Worm (Caenorhabditis elegans): ENCODE data around the gene str-227.
"Not testable (repeated sequence)": the region's sequence is repeated elsewhere in the genome, so short reads cannot be mapped to it uniquely, and the experiment has no call there.

The str-227 gene

ce11 chrV:3505745-3506144, 12.2 kb upstream of the str-227 start (continued):
- no peak for TF ChIP-seq mdl-1 (tag; optimal IDR thresholded peaks at IDR 0.05)

- TF ChIP-seq mdl-1, pqm-1, nhr-76 (tag; optimal IDR thresholded peaks at IDR 0.05): not testable (repeated sequence)
These were observed 11.7 kb upstream of the str-227 start, which contains the start of gene ugt-64 for ce11 chrV:3506252-3506651. Gene ugt-64 (minus strand): TSS chrV:3506352.

- TF ChIP-seq nhr-67 (tag; optimal IDR thresholded peaks at IDR 0.05) (no peak), hmg-11 (tag; optimal IDR thresholded peaks at IDR 0.05) (no peak), eor-1 (tag; optimal IDR thresholded peaks at IDR 0.05) (no peak), lin-39 (tag; optimal IDR thresholded peaks at IDR 0.05) (no peak), elt-2 (tag; optimal IDR thresholded peaks at IDR 0.05) (no peak), nhr-12 (tag; optimal IDR thresholded peaks at IDR 0.05) (no peak)
These were observed 10.3 kb upstream of the str-227 start, which contains the start of gene str-225 for ce11 chrV:3507691-3508090. Gene str-225 (plus strand): TSS chrV:3507822.

- TF ChIP-seq nhr-76 (tag; optimal IDR thresholded peaks at IDR 0.05) (no peak), elt-2 (tag; optimal IDR thresholded peaks at IDR 0.05) (no peak), fkh-10 (GFP tag; optimal IDR thresholded peaks at IDR 0.05) (no peak), nfya-1 (tag; optimal IDR thresholded peaks at IDR 0.05; ENCODE audit: insufficient read depth) (no peak), nhr-28 (tag; optimal IDR thresholded peaks at IDR 0.05) (no peak), nhr-11 (tag; optimal IDR thresholded peaks at IDR 0.05) (no peak), jun-1 (tag; optimal IDR thresholded peaks at IDR 0.05) (no peak), lin-15B (tag; optimal IDR thresholded peaks at IDR 0.05) (no peak), ceh-16 (tag; optimal IDR thresholded peaks at IDR 0.05) (no peak), unc-62 (GFP tag; optimal IDR thresholded peaks at IDR 0.05) (no peak), ceh-9 (tag; optimal IDR thresholded peaks at IDR 0.05) (no peak), fkh-2 (tag; optimal IDR thresholded peaks at IDR 0.05) (no peak)
These were observed 8.1 kb upstream of the str-227 start, which contains the start of gene str-228 for ce11 chrV:3509878-3510277. Gene str-228 (plus strand): TSS chrV:3510178.

ce11 chrV:3512381-3512780, 5.6 kb upstream of the str-227 start, which contains the start of gene str-226:
Gene str-226 (plus strand): TSS chrV:3512681.
- TF ChIP-seq fos-1 (tag; optimal IDR thresholded peaks at IDR 0.05) (no peak), pha-4 (tag; optimal IDR thresholded peaks at IDR 0.05) (no peak), ceh-82 (tag; optimal IDR thresholded peaks at IDR 0.05) (no peak), hmg-11 (tag; optimal IDR thresholded peaks at IDR 0.05) (no peak), nhr-76 (tag; optimal IDR thresholded peaks at IDR 0.05) (no peak), elt-1 (tag; optimal IDR thresholded peaks at IDR 0.05) (no peak), sea-2 (GFP tag; optimal IDR thresholded peaks at IDR 0.05) (no peak), nhr-67 (tag; optimal IDR thresholded peaks at IDR 0.05) (no peak), aly-2 (tag; optimal IDR thresholded peaks at IDR 0.05) (no peak), fkh-10 (GFP tag; optimal IDR thresholded peaks at IDR 0.05) (no peak)

- TF ChIP-seq pqm-1 (tag; optimal IDR thresholded peaks at IDR 0.05) (peak; percentile 37), R02D3.7 (tag; optimal IDR thresholded peaks at IDR 0.05) (no peak)
These were observed 5.3 kb downstream of the str-227 start, which contains the start of gene irg-1 for ce11 chrV:3523262-3523661. Gene irg-1 (plus strand): TSS chrV:3523587.

- TF ChIP-seq lsy-12 (tag; optimal IDR thresholded peaks at IDR 0.05) = no peak
- no peak for TF ChIP-seq snpc-4 (tag; optimal IDR thresholded peaks at IDR 0.05)
- no peak for TF ChIP-seq nfya-1 (tag; optimal IDR thresholded peaks at IDR 0.05; ENCODE audit: insufficient read depth)
- TF ChIP-seq unc-62 (GFP tag; optimal IDR thresholded peaks at IDR 0.05) = no peak
- no peak for TF ChIP-seq nhr-67 (tag; optimal IDR thresholded peaks at IDR 0.05)
- TF ChIP-seq pha-4 (tag; optimal IDR thresholded peaks at IDR 0.05) = no peak
- TF ChIP-seq unc-39 (tag; optimal IDR thresholded peaks at IDR 0.05) = no peak
- no peak for TF ChIP-seq fos-1 (tag; optimal IDR thresholded peaks at IDR 0.05)
- TF ChIP-seq nhr-76 (tag; optimal IDR thresholded peaks at IDR 0.05) = no peak
- TF ChIP-seq ztf-11 (tag; optimal IDR thresholded peaks at IDR 0.05) = no peak
- TF ChIP-seq ceh-9 (tag; optimal IDR thresholded peaks at IDR 0.05) = no peak
- no peak for TF ChIP-seq nhr-77 (tag; optimal IDR thresholded peaks at IDR 0.05)
- no peak for TF ChIP-seq nhr-237 (tag; optimal IDR thresholded peaks at IDR 0.05)
- no peak for TF ChIP-seq skn-1 (tag; optimal IDR thresholded peaks at IDR 0.05)
- TF ChIP-seq egl-5 (tag; optimal IDR thresholded peaks at IDR 0.05) = no peak
- no peak for TF ChIP-seq ceh-16 (tag; optimal IDR thresholded peaks at IDR 0.05)
These were observed 7.0 kb downstream of the str-227 start, which contains the start of gene T24A6.7 for ce11 chrV:3524970-3525369. Gene T24A6.7 (plus strand): TSS chrV:3525270.

All from whole organism, L3 larva.